Fruit fly (Drosophila melanogaster): ENCODE data around the gene bdl.

- no peak for TF ChIP-seq psq (optimal IDR thresholded peaks at IDR 0.05)
- no peak for TF ChIP-seq usp (GFP tag; optimal IDR thresholded peaks at IDR 0.05)
- TF ChIP-seq pan (optimal IDR thresholded peaks at IDR 0.05): no peak
- TF ChIP-seq EcR (GFP tag; optimal IDR thresholded peaks at IDR 0.05): no peak
These were observed 25.3 kb downstream of the bdl start for dm6 chr2L:4349677-4350076.

Measured in whole organism.